Worm (Caenorhabditis elegans) whole organism, midembryonic: Measurements from ENCODE around the gene acr-8.

Source experiments
- T22C8.4 ChIP-seq: fragments of 200-800 bp; sonication (Bioruptor generic); IDR thresholded peaks from 2 replicates; pipeline ENCODE4 v1.3.6; 2022; ENCODE audit warnings: missing genetic modification characterization, missing compliant biosample characterization
- cog-1 ChIP-seq: sonication (generic microtip); optimal IDR thresholded peaks from 2 replicates; lab custom pipeline; 2016; ENCODE audit warnings: missing genetic modification characterization, missing compliant biosample characterization
- flt-1 ChIP-seq: fragments of 200-800 bp; sonication (Bioruptor generic); IDR thresholded peaks from 2 replicates; pipeline ENCODE4 v1.3.6; 2022; ENCODE audit warnings: missing genetic modification characterization, missing compliant biosample characterization
- klf-2 ChIP-seq: fragments of 200-800 bp; sonication (Bioruptor generic); conservative IDR thresholded peaks from 2 replicates; pipeline ENCODE4 v1.3.6; 2022; ENCODE audit warnings: missing genetic modification reagents, missing genetic modification characterization, missing compliant biosample characterization
- med-1 ChIP-seq: sonication (generic microtip); optimal IDR thresholded peaks from 2 replicates; lab custom pipeline; 2017; ENCODE audit warnings: missing genetic modification characterization, mild to moderate bottlenecking, missing compliant biosample characterization, antibody characterized with exemption, missing genetic modification reagents; ENCODE audit not compliant: insufficient read depth
- ref-1 ChIP-seq: fragments of 200-800 bp; sonication (Bioruptor generic); conservative IDR thresholded peaks from 2 replicates; pipeline ENCODE4 v1.3.6; 2022; ENCODE audit warnings: missing genetic modification reagents, missing genetic modification characterization, missing compliant biosample characterization
- tab-1 ChIP-seq: fragments of 200-800 bp; sonication (Bioruptor generic); IDR thresholded peaks from 2 replicates; pipeline ENCODE4 v1.3.6; 2022; ENCODE audit warnings: missing genetic modification characterization, missing compliant biosample characterization
- ztf-23 ChIP-seq: fragments of 200-800 bp; sonication (Bioruptor generic); IDR thresholded peaks from 2 replicates; pipeline ENCODE4 v1.3.6; 2022; ENCODE audit warnings: missing genetic modification reagents, missing genetic modification characterization, missing compliant biosample characterization
- ztf-29 ChIP-seq: fragments of 200-800 bp; sonication (Bioruptor generic); IDR thresholded peaks from 2 replicates; pipeline ENCODE4 v1.3.6; 2022; ENCODE audit warnings: missing genetic modification reagents, missing genetic modification characterization, missing compliant biosample characterization

acr-8 gene

DNA sequence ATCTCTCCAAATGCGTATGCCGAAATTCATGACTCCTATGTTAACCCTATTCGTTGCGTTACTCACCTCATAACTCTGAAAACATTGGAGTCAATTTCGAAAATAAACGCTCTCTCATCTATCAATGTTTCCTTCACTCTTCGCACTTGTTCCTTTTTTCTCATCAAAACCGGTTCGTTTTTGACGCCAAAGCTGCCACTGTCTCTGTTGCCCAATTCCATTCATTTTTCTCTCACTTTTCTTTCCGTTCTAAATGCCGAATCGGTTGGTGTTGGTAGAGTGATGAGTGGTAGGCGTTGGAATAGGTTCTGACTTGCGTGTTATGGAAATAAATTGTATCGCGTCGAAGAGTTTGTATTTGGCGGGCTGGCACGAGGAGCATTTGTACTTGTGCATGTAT, 19.2 kb upstream of the acr-8 start:
- no peak for TF ChIP-seq flt-1 (GFP tag; lab: Robert Waterston, UW)
- TF ChIP-seq T22C8.4 (GFP tag; lab: Robert Waterston, UW) = no peak
- TF ChIP-seq ref-1 (GFP tag; lab: Robert Waterston, UW) = no peak
- no peak for TF ChIP-seq ztf-29
- no peak for TF ChIP-seq med-1 (GFP tag; lab: Kevin White, UChicago)
- TF ChIP-seq cog-1 (tag; lab: Kevin White, UChicago) = no peak
- no peak for TF ChIP-seq klf-2
- no peak for TF ChIP-seq ztf-23 (GFP tag; lab: Robert Waterston, UW)
- TF ChIP-seq tab-1 (GFP tag; lab: Robert Waterston, UW) = no peak

- TF ChIP-seq cog-1 (tag; lab: Kevin White, UChicago) (peak; percentile 36), ref-1 (GFP tag; lab: Robert Waterston, UW) (no peak), ztf-29 (no peak), med-1 (GFP tag; lab: Kevin White, UChicago) (no peak), tab-1 (GFP tag; lab: Robert Waterston, UW) (no peak)
These were observed 18.3 kb upstream of the acr-8 start for ce11 chrX:10394238-10394637.

ce11 chrX:10395177-10395576, 17.3 kb upstream of the acr-8 start:
- TF ChIP-seq T22C8.4 (GFP tag; lab: Robert Waterston, UW) (no peak), tab-1 (GFP tag; lab: Robert Waterston, UW) (no peak), klf-2 (no peak), med-1 (GFP tag; lab: Kevin White, UChicago) (no peak), ztf-23 (GFP tag; lab: Robert Waterston, UW) (no peak), flt-1 (GFP tag; lab: Robert Waterston, UW) (no peak), ref-1 (GFP tag; lab: Robert Waterston, UW) (no peak), cog-1 (tag; lab: Kevin White, UChicago) (no peak), ztf-29 (no peak)

DNA sequence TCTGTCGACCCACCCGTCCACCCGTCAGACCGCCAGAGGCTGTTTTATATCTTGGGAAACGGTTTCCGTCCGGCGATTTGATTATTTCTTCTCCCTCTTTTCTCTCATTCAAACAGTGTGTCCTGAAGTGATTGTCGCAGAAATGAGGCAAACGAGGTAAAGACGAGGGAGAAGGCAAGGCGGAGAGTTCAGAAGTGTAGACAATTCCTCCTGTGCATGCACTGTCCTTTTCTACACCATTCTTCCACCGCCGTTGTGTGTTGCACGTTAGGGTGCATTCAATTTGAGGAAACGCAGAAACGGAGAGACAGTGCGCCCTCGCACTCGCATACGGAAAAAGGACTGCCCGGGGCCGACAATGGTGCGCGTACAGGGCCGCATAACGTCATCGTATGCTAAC, 16.9 kb upstream of the acr-8 start:
- TF ChIP-seq tab-1 (GFP tag; lab: Robert Waterston, UW) (0 out of 2 replicates have a peak, but pooled peaks have one; percentile 9), med-1 (GFP tag; lab: Kevin White, UChicago) (no peak), ztf-23 (GFP tag; lab: Robert Waterston, UW) (no peak), T22C8.4 (GFP tag; lab: Robert Waterston, UW) (no peak), klf-2 (no peak), cog-1 (tag; lab: Kevin White, UChicago) (peak; percentile 37), ref-1 (GFP tag; lab: Robert Waterston, UW) (no peak), flt-1 (GFP tag; lab: Robert Waterston, UW) (0 out of 2 replicates have a peak, but pooled peaks have one; percentile 22), ztf-29 (no peak)

DNA sequence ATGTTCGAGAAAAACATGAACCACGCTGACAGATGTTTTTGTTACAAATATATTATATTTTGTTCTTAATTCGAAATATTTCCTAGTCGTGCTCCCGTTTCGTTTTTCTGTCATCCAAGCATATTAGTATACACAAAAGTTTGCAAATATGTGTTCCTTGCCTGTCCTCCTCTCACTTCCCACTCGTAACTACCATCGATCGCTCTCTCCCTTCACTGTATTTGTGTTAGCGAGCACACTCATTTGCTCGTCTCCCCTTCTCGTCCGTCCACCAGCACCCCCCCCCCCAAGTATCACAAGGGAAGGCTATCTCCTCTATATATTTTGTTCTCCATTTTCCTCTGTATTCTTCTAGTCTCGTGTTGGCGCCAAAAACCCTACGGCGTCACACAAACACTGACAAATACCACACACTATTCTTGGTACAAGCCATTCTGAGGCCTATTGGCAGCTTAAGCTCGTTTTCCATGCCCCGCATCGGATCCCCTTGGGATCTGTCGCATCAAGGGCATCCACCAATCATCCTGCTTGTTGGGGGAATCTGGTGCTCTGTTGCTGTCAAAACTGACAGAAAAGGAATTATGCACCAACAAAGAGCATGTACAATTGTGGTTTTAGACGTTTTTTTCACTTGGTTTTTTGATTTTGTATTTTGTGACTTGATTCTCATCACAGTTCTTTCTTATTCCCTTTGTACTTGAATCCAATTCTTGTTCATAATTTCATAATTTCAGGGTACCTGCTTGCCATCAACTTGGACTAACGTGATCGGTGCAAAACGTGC, 15.8 kb upstream of the acr-8 start, which contains the start of gene pkn-1:
TSS of gene pkn-1 (plus strand) at position 734 of the 784 bp plus-strand sequence.
- TF ChIP-seq tab-1 (GFP tag; lab: Robert Waterston, UW) = no peak
- TF ChIP-seq ztf-23 (GFP tag; lab: Robert Waterston, UW) = no peak
- no peak for TF ChIP-seq ref-1 (GFP tag; lab: Robert Waterston, UW)
- no peak for TF ChIP-seq med-1 (GFP tag; lab: Kevin White, UChicago)
- TF ChIP-seq T22C8.4 (GFP tag; lab: Robert Waterston, UW) = no peak
- no peak for TF ChIP-seq cog-1 (tag; lab: Kevin White, UChicago)
- peak; percentile 63; the same call in 1 of the 2 replicates for TF ChIP-seq ztf-29

DNA sequence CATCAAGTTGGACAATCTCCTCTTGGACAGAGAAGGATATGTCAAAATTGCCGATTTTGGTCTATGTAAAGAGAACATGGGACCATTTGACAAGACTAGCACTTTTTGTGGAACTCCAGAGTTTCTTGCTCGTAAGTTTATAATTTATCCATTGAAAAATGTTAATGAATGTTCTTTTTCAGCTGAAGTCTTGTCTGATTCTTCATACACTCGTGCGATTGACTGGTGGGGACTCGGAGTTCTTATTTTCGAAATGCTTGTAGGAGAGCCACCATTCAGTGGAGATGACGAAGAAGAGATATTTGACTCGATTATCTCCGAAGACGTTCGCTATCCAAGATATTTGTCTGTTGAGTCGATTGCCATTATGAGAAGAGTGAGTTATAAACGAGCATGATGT, 11.4 kb upstream of the acr-8 start:
- no peak for TF ChIP-seq cog-1 (tag; lab: Kevin White, UChicago)
- no peak for TF ChIP-seq klf-2
- no peak for TF ChIP-seq T22C8.4 (GFP tag; lab: Robert Waterston, UW)
- TF ChIP-seq med-1 (GFP tag; lab: Kevin White, UChicago) = no peak
- TF ChIP-seq ref-1 (GFP tag; lab: Robert Waterston, UW) = no peak
- no peak for TF ChIP-seq tab-1 (GFP tag; lab: Robert Waterston, UW)
- no peak for TF ChIP-seq ztf-23 (GFP tag; lab: Robert Waterston, UW)
- TF ChIP-seq ztf-29 = no peak
- no peak for TF ChIP-seq flt-1 (GFP tag; lab: Robert Waterston, UW)

DNA sequence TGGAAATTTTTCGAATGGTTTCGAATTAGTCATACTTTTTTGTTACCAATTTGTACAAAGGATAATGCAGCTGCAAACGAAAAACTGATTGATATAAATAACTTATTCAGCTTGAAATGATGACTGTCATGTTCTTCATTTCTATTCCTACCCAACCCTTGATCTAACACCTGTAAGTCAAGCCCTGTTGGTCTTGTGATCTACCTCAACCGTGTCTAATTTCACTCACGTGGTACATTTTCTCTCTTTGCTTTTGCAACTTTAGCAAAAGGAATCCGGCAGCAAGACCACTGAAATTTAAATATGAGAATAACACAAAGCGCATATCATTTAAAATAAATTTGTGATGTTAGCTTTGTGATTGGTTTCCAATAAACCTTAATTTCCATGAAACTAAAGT, 8.5 kb upstream of the acr-8 start:
- TF ChIP-seq klf-2 (no peak), tab-1 (GFP tag; lab: Robert Waterston, UW) (no peak), med-1 (GFP tag; lab: Kevin White, UChicago) (no peak), cog-1 (tag; lab: Kevin White, UChicago) (no peak), ztf-29 (no peak), ztf-23 (GFP tag; lab: Robert Waterston, UW) (no peak), flt-1 (GFP tag; lab: Robert Waterston, UW) (no peak), ref-1 (GFP tag; lab: Robert Waterston, UW) (no peak), T22C8.4 (GFP tag; lab: Robert Waterston, UW) (no peak)

DNA sequence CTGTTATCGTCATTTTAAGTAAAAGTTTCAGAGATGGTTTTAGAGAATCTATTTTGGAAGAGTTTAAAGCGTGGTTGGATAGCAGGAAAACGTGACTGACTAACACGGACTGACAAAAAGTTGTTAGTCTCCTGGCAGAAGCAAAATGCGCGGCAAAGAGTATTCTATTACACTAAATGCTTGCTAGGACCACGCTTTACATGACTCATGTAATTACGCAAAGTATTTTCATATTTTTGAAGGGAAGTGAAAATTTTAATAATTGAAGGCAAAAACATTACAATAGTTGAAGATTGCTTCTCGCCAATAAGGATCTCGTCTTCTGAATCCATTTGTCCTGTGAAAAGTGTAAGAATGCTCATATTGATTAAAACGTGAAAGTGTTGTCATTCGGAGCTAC, 6.3 kb upstream of the acr-8 start, which contains the start of gene gur-3:
TSS of gene gur-3 (minus strand) at position 101 of the 400 bp plus-strand sequence.
- TF ChIP-seq ztf-23 (GFP tag; lab: Robert Waterston, UW) (no peak), tab-1 (GFP tag; lab: Robert Waterston, UW) (no peak), klf-2 (no peak), med-1 (GFP tag; lab: Kevin White, UChicago) (no peak), T22C8.4 (GFP tag; lab: Robert Waterston, UW) (no peak), ztf-29 (no peak), ref-1 (GFP tag; lab: Robert Waterston, UW) (no peak), flt-1 (GFP tag; lab: Robert Waterston, UW) (no peak), cog-1 (tag; lab: Kevin White, UChicago) (no peak)

DNA sequence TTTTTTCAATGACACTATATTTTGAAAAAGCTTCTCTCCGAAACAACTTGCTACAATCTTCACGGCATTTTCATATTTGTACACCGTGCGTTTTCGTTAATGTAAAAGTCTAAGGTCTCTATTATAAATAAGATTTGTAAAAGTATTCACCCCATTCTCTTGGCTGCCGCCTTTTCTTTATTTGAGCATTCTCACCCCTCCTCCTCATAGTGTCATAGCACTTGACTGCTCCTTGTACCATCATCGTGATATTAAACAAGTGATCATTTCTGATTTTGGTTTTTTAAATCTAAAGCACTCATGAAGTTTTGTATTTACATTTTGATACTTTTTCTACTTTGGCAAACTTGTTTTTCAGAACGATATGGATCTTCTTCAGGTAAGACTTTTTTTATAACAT, 5.7 kb upstream of the acr-8 start, which contains the start of gene ZC504.1:
TSS of gene ZC504.1 (plus strand) at position 301 of the 400 bp plus-strand sequence.
- TF ChIP-seq klf-2 (no peak), flt-1 (GFP tag; lab: Robert Waterston, UW) (no peak), med-1 (GFP tag; lab: Kevin White, UChicago) (no peak), cog-1 (tag; lab: Kevin White, UChicago) (no peak)
